Worm (Caenorhabditis elegans): ENCODE results near the gene ZK666.14.
A peak's percentile ranks its signal among the peaks of the same experiment; 100 is the strongest.

The ZK666.14 gene

DNA sequence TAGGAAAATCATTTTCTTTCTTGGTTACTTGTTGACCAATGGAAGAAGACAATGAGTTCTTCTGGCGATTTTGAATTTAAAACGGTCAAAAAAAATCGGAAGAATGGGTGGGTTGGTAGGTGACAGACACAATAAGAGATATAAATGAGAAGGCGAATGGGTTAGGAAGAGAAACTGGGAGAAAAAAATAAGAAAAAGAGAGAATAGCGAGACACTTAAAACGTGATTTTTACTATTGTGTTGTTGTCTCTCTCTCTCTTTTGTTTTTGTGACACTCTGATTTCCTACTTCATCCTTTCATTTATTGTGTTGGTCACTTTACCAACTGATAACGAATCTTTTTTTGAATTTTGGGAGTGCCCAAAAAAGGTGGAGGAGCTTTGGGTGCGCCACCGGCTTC, 21.8 kb downstream of the ZK666.14 start (continued):
- TF ChIP-seq mdt-29 (GFP tag; IDR thresholded peaks at IDR 0.05) (no peak), daf-12 (tag; optimal IDR thresholded peaks at IDR 0.05) (no peak), snpc-4 (tag; optimal IDR thresholded peaks at IDR 0.05) (no peak), mes-2 (tag; optimal IDR thresholded peaks at IDR 0.05; ENCODE audit: poor library complexity, severe bottlenecking) (no peak), zip-11 (GFP tag; IDR thresholded peaks at IDR 0.05) (no peak), ceh-20 (GFP tag; IDR thresholded peaks at IDR 0.05) (no peak), lin-38 (GFP tag; IDR thresholded peaks at IDR 0.05) (no peak), lin-15B (tag; optimal IDR thresholded peaks at IDR 0.05) (no peak), aha-1 (tag) (no peak), tra-1 (GFP tag; IDR thresholded peaks at IDR 0.05) (peak; percentile 38; the same call in 1 of the 2 replicates), nhr-6 (tag; optimal IDR thresholded peaks at IDR 0.05) (no peak), daf-16 (GFP tag; optimal IDR thresholded peaks at IDR 0.05) (no peak), daf-16 (tag; optimal IDR thresholded peaks at IDR 0.05) (no peak), unc-130 (GFP tag; optimal IDR thresholded peaks at IDR 0.05) (no peak)

DNA sequence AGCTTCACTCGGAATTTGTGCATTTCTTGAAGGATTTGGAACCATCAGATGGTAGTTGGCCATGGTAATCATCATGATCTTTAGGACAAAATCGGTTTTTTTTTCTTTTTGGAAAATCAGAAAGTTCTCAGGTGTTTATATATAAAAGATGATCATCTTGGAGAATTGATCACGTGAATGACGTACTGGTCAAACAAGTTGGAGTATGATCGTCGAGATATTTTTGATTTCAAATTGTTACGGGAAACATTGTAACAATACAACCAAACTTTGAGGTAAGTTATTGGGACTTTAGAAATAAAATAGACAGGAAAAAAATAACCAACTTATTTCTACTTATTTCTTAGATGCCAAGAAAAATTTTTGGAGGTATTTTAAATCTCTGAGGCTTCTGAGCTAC, 24.4 kb downstream of the ZK666.14 start, which contains the start of gene F59B10.4:
Gene F59B10.4, minus strand, starts transcription at position 101 of the 400 bp plus-strand sequence.
- TF ChIP-seq zag-1 (tag; optimal IDR thresholded peaks at IDR 0.05) (no peak), nhr-41 (GFP tag; IDR thresholded peaks at IDR 0.05) (no peak), Y75B8A.6 (GFP tag; IDR thresholded peaks at IDR 0.05) (no peak), ceh-82 (tag; optimal IDR thresholded peaks at IDR 0.05) (no peak), duxl-1 (tag; optimal IDR thresholded peaks at IDR 0.05; ENCODE audit: poor library complexity) (no peak), dmd-6 (GFP tag; IDR thresholded peaks at IDR 0.05) (0 out of 2 replicates have a peak, but pooled peaks have one; percentile 8)

- TF ChIP-seq aha-1 (tag) (peak; percentile 80), jun-1 (tag; optimal IDR thresholded peaks at IDR 0.05) (no peak)
These were observed 25.3 kb downstream of the ZK666.14 start for ce11 chrII:10519863-10520262.

- TF ChIP-seq nhr-42 (GFP tag; IDR thresholded peaks at IDR 0.05) = no peak
- TF ChIP-seq aly-2 (tag; optimal IDR thresholded peaks at IDR 0.05) = no peak
- TF ChIP-seq nhr-48 (tag; optimal IDR thresholded peaks at IDR 0.05) = no peak
- TF ChIP-seq arid-1 (GFP tag; conservative IDR thresholded peaks at IDR 0.05) = no peak
- TF ChIP-seq T20F7.1 (GFP tag; optimal IDR thresholded peaks at IDR 0.05) = no peak
- TF ChIP-seq lin-15B (tag; optimal IDR thresholded peaks at IDR 0.05) = no peak
- TF ChIP-seq daf-19 (GFP tag; conservative IDR thresholded peaks at IDR 0.05) = no peak
- no peak for TF ChIP-seq ceh-20 (GFP tag; IDR thresholded peaks at IDR 0.05)
- no peak for TF ChIP-seq attf-4 (tag; optimal IDR thresholded peaks at IDR 0.05)
- TF ChIP-seq unc-62 (GFP tag; optimal IDR thresholded peaks at IDR 0.05 in 1 of 2) = no peak
- TF ChIP-seq unc-62 (tag; optimal IDR thresholded peaks at IDR 0.05) = no peak
- TF ChIP-seq nhr-11 (tag; optimal IDR thresholded peaks at IDR 0.05) = no peak
These were observed 28.5 kb downstream of the ZK666.14 start for ce11 chrII:10523031-10523430.

ce11 chrII:10523583-10523982, 29.0 kb downstream of the ZK666.14 start, which contains the start of gene F59B10.5:
Gene F59B10.5 (minus strand): TSS chrII:10523683.
- no peak for TF ChIP-seq nhr-28 (tag; optimal IDR thresholded peaks at IDR 0.05)
- no peak for TF ChIP-seq ceh-44 (GFP tag; IDR thresholded peaks at IDR 0.05)
- TF ChIP-seq mdl-1 (tag; optimal IDR thresholded peaks at IDR 0.05) = no peak
- no peak for TF ChIP-seq lin-38 (GFP tag; IDR thresholded peaks at IDR 0.05)
- TF ChIP-seq pha-4 (GFP tag; IDR thresholded peaks at IDR 0.05) = no peak
- TF ChIP-seq pha-4 (tag; optimal IDR thresholded peaks at IDR 0.05) = no peak
- TF ChIP-seq rbr-2 (tag; optimal IDR thresholded peaks at IDR 0.05) = no peak
- TF ChIP-seq nhr-111 (GFP tag; optimal IDR thresholded peaks at IDR 0.05) = no peak
- TF ChIP-seq F37D6.2 (tag; optimal IDR thresholded peaks at IDR 0.05) = no peak
- TF ChIP-seq hmg-1.1 (GFP tag; IDR thresholded peaks at IDR 0.05) = no peak
- TF ChIP-seq zip-2 (tag; optimal IDR thresholded peaks at IDR 0.05) = no peak
- TF ChIP-seq Y5F2A.4 (GFP tag; optimal IDR thresholded peaks at IDR 0.05) = no peak
- TF ChIP-seq madf-9 (GFP tag; conservative IDR thresholded peaks at IDR 0.05) = no peak
- TF ChIP-seq tag-97 (GFP tag; IDR thresholded peaks at IDR 0.05) = no peak
- TF ChIP-seq ZK546.5 (tag; optimal IDR thresholded peaks at IDR 0.05) = no peak
- no peak for TF ChIP-seq mxl-2 (GFP tag; conservative IDR thresholded peaks at IDR 0.05)

All from whole organism, L4 larva.